Worm (Caenorhabditis elegans) whole organism, mixed stage, embryonic: ENCODE data around the gene C16C8.22.

Source experiments
- blmp-1 ChIP-seq: fragments of 150-350 bp; optimal IDR thresholded peaks from 2 replicates; lab custom pipeline; 2014; ENCODE audit warnings: missing biosample characterization, missing genetic modification characterization
- ceh-39 ChIP-seq: fragments of 150-350 bp; optimal IDR thresholded peaks from 2 replicates; lab custom pipeline; 2014; ENCODE audit warnings: missing biosample characterization, missing genetic modification characterization
- mab-5 ChIP-seq: fragments of 150-350 bp; optimal IDR thresholded peaks from 2 replicates; lab custom pipeline; 2014; ENCODE audit warnings: missing biosample characterization, missing genetic modification characterization
- nhr-12 ChIP-seq: fragments of 150-350 bp; optimal IDR thresholded peaks from 2 replicates; lab custom pipeline; 2014; ENCODE audit warnings: missing biosample characterization, missing genetic modification characterization
- nhr-237 ChIP-seq: fragments of 150-350 bp; optimal IDR thresholded peaks from 2 replicates; lab custom pipeline; 2014; ENCODE audit warnings: missing biosample characterization, missing genetic modification characterization
- nhr-28 ChIP-seq: fragments of 150-350 bp; optimal IDR thresholded peaks from 2 replicates; lab custom pipeline; 2014; ENCODE audit warnings: missing biosample characterization, missing genetic modification characterization
- nhr-76 ChIP-seq: sonication (generic microtip); optimal IDR thresholded peaks from 2 replicates; lab custom pipeline; 2017; ENCODE audit warnings: missing biosample characterization, missing genetic modification characterization
- snpc-4 ChIP-seq: fragments of 150-350 bp; optimal IDR thresholded peaks from 2 replicates; lab custom pipeline; 2014; ENCODE audit warnings: missing biosample characterization, missing genetic modification characterization
- sptf-1 ChIP-seq: sonication (generic microtip); optimal IDR thresholded peaks from 2 replicates; lab custom pipeline; 2017; ENCODE audit warnings: mild to moderate bottlenecking, missing genetic modification characterization, moderate library complexity, missing compliant biosample characterization
- unc-39 ChIP-seq: fragments of 150-350 bp; optimal IDR thresholded peaks from 2 replicates; lab custom pipeline; 2014; ENCODE audit warnings: missing biosample characterization, missing genetic modification characterization
- unc-62 ChIP-seq: fragments of 150-350 bp; optimal IDR thresholded peaks from 2 replicates; lab custom pipeline; 2014; ENCODE audit warnings: missing biosample characterization, missing genetic modification reagents, missing genetic modification characterization
- zip-8 ChIP-seq: fragments of 150-350 bp; optimal IDR thresholded peaks from 2 replicates; lab custom pipeline; 2014; ENCODE audit warnings: missing biosample characterization, missing genetic modification characterization
- ztf-11 ChIP-seq: fragments of 150-350 bp; optimal IDR thresholded peaks from 2 replicates; lab custom pipeline; 2014; ENCODE audit warnings: missing biosample characterization, missing genetic modification characterization

- TF ChIP-seq nhr-237 (tag; lab: Kevin White, UChicago) (no peak), sptf-1 (tag; lab: Kevin White, UChicago) (no peak), snpc-4 (tag; lab: Kevin White, UChicago) (no peak), zip-8 (tag; lab: Kevin White, UChicago) (no peak), ztf-11 (tag; lab: Kevin White, UChicago) (no peak), unc-39 (tag; lab: Kevin White, UChicago) (no peak), nhr-76 (tag; lab: Kevin White, UChicago) (no peak), unc-62 (GFP tag; lab: Kevin White, UChicago) (no peak), mab-5 (tag; lab: Kevin White, UChicago) (no peak), ceh-39 (tag; lab: Kevin White, UChicago) (no peak), nhr-28 (tag; lab: Kevin White, UChicago) (no peak), blmp-1 (no peak), nhr-12 (no peak)
Observed at ce11 chrII:3452421-3452820, 9.4 kb upstream of the C16C8.22 start, which contains the start of gene C16C8.12.
